Worm (Caenorhabditis elegans) whole organism, young adult: ENCODE results near the gene F12A10.8.

Experiments
- F55B11.4 ChIP-seq: sonication (generic microtip); optimal IDR thresholded peaks from 2 replicates; lab custom pipeline; 2016; ENCODE audit warnings: missing compliant biosample characterization, missing genetic modification characterization, borderline replicate concordance; ENCODE audit not compliant: insufficient read depth
- aptf-3 ChIP-seq: fragments of 200-800 bp; sonication (Bioruptor generic); IDR thresholded peaks from 2 replicates; pipeline ENCODE4 v1.3.6; 2022; ENCODE audit warnings: missing genetic modification characterization, missing compliant biosample characterization
- ceh-27 ChIP-seq: fragments of 200-800 bp; sonication (Bioruptor generic); optimal IDR thresholded peaks from 2 replicates; lab custom pipeline; 2018; ENCODE audit warnings: mild to moderate bottlenecking, missing genetic modification characterization, moderate library complexity, missing compliant biosample characterization
- ceh-79 ChIP-seq: sonication (generic microtip); optimal IDR thresholded peaks from 2 replicates; lab custom pipeline; 2017; ENCODE audit warnings: mild to moderate bottlenecking, missing genetic modification characterization, missing compliant biosample characterization
- die-1 ChIP-seq: sonication (generic microtip); optimal IDR thresholded peaks from 2 replicates; lab custom pipeline; 2016; ENCODE audit warnings: missing genotype, mild to moderate bottlenecking, missing genetic modification characterization, missing compliant biosample characterization
- ets-4 ChIP-seq: fragments of 200-800 bp; sonication (Bioruptor generic); optimal IDR thresholded peaks from 2 replicates; lab custom pipeline; 2018; ENCODE audit warnings: mild to moderate bottlenecking, missing genetic modification characterization, missing compliant biosample characterization
- lsy-27 ChIP-seq: sonication (generic microtip); optimal IDR thresholded peaks from 2 replicates; lab custom pipeline; 2017; ENCODE audit warnings: missing genetic modification characterization, mild to moderate bottlenecking, missing compliant biosample characterization, antibody characterized with exemption, missing genotype, borderline replicate concordance; ENCODE audit not compliant: insufficient read depth
- nfya-1 ChIP-seq: sonication (generic microtip); optimal IDR thresholded peaks from 2 replicates; lab custom pipeline; 2017; ENCODE audit warnings: antibody characterized with exemption, missing compliant biosample characterization, missing genetic modification characterization, borderline replicate concordance; ENCODE audit not compliant: insufficient read depth
- pbrm-1 ChIP-seq: fragments of 200-800 bp; sonication (Bioruptor generic); IDR thresholded peaks from 2 replicates; pipeline ENCODE4 v1.3.6; 2022; ENCODE audit warnings: missing genetic modification reagents, missing genetic modification characterization, missing compliant biosample characterization
- ztf-3 ChIP-seq: fragments of 200-800 bp; sonication (Bioruptor generic); optimal IDR thresholded peaks from 2 replicates; lab custom pipeline; 2018; ENCODE audit warnings: mild to moderate bottlenecking, missing genetic modification characterization, missing compliant biosample characterization

- TF ChIP-seq aptf-3 (GFP tag; lab: Robert Waterston, UW) = no peak
- no peak for TF ChIP-seq F55B11.4 (tag; lab: Kevin White, UChicago)
- TF ChIP-seq die-1 (tag; lab: Kevin White, UChicago) = no peak
- no peak for TF ChIP-seq ets-4 (GFP tag; lab: Kevin White, UChicago)
- no peak for TF ChIP-seq ceh-79 (tag; lab: Kevin White, UChicago)
- TF ChIP-seq ceh-27 (GFP tag; lab: Kevin White, UChicago) = no peak
- TF ChIP-seq nfya-1 (tag; lab: Kevin White, UChicago) = no peak
- TF ChIP-seq pbrm-1 = no peak
- no peak for TF ChIP-seq lsy-27 (tag; lab: Kevin White, UChicago)
- no peak for TF ChIP-seq ztf-3
Measured at ce11 chrII:5478318-5478717, 22.5 kb downstream of the F12A10.8 start, which contains the start of gene F56D1.1.
